Worm (Caenorhabditis elegans) whole organism, young adult: ENCODE results near the gene str-262.

Experiments
- B0019.2 ChIP-seq: fragments of 200-800 bp; sonication (Bioruptor generic); conservative IDR thresholded peaks from 2 replicates; pipeline ENCODE4 v1.3.6; 2022; ENCODE audit warnings: missing genetic modification reagents, missing genetic modification characterization, missing compliant biosample characterization
- B0336.3 ChIP-seq: fragments of 200-800 bp; sonication (Bioruptor generic); IDR thresholded peaks from 2 replicates; pipeline ENCODE4 v1.3.6; 2022; ENCODE audit warnings: missing genetic modification characterization, missing compliant biosample characterization
- F10E7.11 ChIP-seq: sonication (generic microtip); optimal IDR thresholded peaks from 2 replicates; lab custom pipeline; 2017; ENCODE audit warnings: mild to moderate bottlenecking, missing genetic modification characterization, moderate library complexity, missing compliant biosample characterization
- F22D6.2 ChIP-seq: sonication (generic microtip); optimal IDR thresholded peaks from 2 replicates; lab custom pipeline; 2016; ENCODE audit warnings: mild to moderate bottlenecking, missing genetic modification characterization, missing compliant biosample characterization
- F37B4.10 ChIP-seq: fragments of 200-800 bp; sonication (Bioruptor generic); IDR thresholded peaks from 2 replicates; pipeline ENCODE4 v1.3.6; 2022; ENCODE audit warnings: missing genetic modification characterization, missing compliant biosample characterization
- F39B2.1 ChIP-seq: fragments of 200-800 bp; sonication (Bioruptor generic); IDR thresholded peaks from 2 replicates; pipeline ENCODE4 v1.3.6; 2022; ENCODE audit warnings: missing genetic modification reagents, missing genetic modification characterization, missing compliant biosample characterization
- F49E8.2 ChIP-seq: sonication (generic microtip); optimal IDR thresholded peaks from 3 replicates; lab custom pipeline; 2017; ENCODE audit warnings: missing genetic modification characterization, mild to moderate bottlenecking, missing compliant biosample characterization, antibody characterized with exemption, moderate library complexity; ENCODE audit not compliant: insufficient read depth
- F57C9.4 ChIP-seq: sonication (generic microtip); optimal IDR thresholded peaks from 2 replicates; lab custom pipeline; 2017; ENCODE audit warnings: mild to moderate bottlenecking, missing genetic modification characterization, missing compliant biosample characterization
- Y79H2A.3 ChIP-seq: fragments of 200-800 bp; sonication (Bioruptor generic); conservative IDR thresholded peaks from 2 replicates; pipeline ENCODE4 v1.3.6; 2022; ENCODE audit warnings: missing genetic modification reagents, missing genetic modification characterization, missing compliant biosample characterization
- ZK185.1 ChIP-seq: sonication (generic microtip); optimal IDR thresholded peaks from 2 replicates; lab custom pipeline; 2016; ENCODE audit warnings: mild to moderate bottlenecking, missing genetic modification characterization, missing compliant biosample characterization; ENCODE audit not compliant: poor library complexity, severe bottlenecking
- attf-5 ChIP-seq: fragments of 200-800 bp; sonication (Bioruptor generic); optimal IDR thresholded peaks from 2 replicates; lab custom pipeline; 2018; ENCODE audit warnings: mild to moderate bottlenecking, missing genetic modification characterization, missing compliant biosample characterization
- attf-6 ChIP-seq: fragments of 200-800 bp; sonication (Bioruptor generic); IDR thresholded peaks from 2 replicates; pipeline ENCODE4 v1.3.6; 2022; ENCODE audit warnings: missing genetic modification reagents, missing genetic modification characterization, missing compliant biosample characterization
- ccch-3 ChIP-seq: fragments of 200-800 bp; sonication (Bioruptor generic); optimal IDR thresholded peaks from 2 replicates; lab custom pipeline; 2018; ENCODE audit warnings: mild to moderate bottlenecking, missing genetic modification characterization, missing compliant biosample characterization
- cebp-2 ChIP-seq: fragments of 200-800 bp; sonication (Bioruptor generic); IDR thresholded peaks from 2 replicates; pipeline ENCODE4 v1.3.6; 2022; ENCODE audit warnings: missing genetic modification characterization, missing compliant biosample characterization
- ceh-27 ChIP-seq: fragments of 200-800 bp; sonication (Bioruptor generic); optimal IDR thresholded peaks from 2 replicates; lab custom pipeline; 2018; ENCODE audit warnings: mild to moderate bottlenecking, missing genetic modification characterization, moderate library complexity, missing compliant biosample characterization
- dpl-1 ChIP-seq: fragments of 150-350 bp; optimal IDR thresholded peaks from 2 replicates; lab custom pipeline; 2014; ENCODE audit warnings: missing biosample characterization, missing genetic modification reagents, missing genetic modification characterization
- efl-1 ChIP-seq: fragments of 150-350 bp; optimal IDR thresholded peaks from 2 replicates; lab custom pipeline; 2014; ENCODE audit warnings: missing biosample characterization, missing genetic modification reagents, missing genetic modification characterization
- ets-4 ChIP-seq: fragments of 200-800 bp; sonication (Bioruptor generic); optimal IDR thresholded peaks from 2 replicates; lab custom pipeline; 2018; ENCODE audit warnings: mild to moderate bottlenecking, missing genetic modification characterization, missing compliant biosample characterization
- fkh-3 ChIP-seq: sonication (generic microtip); optimal IDR thresholded peaks from 2 replicates; lab custom pipeline; 2016; ENCODE audit warnings: mild to moderate bottlenecking, missing genetic modification characterization, missing compliant biosample characterization
- him-1 ChIP-seq: sonication (generic microtip); optimal IDR thresholded peaks from 2 replicates; lab custom pipeline; 2016; ENCODE audit warnings: missing genotype, missing genetic modification reagents, missing genetic modification characterization, missing compliant biosample characterization
- hlh-12 ChIP-seq: sonication (generic microtip); optimal IDR thresholded peaks from 2 replicates; lab custom pipeline; 2016; ENCODE audit warnings: missing genetic modification characterization, missing compliant biosample characterization
- hlh-26 ChIP-seq: fragments of 200-800 bp; sonication (Bioruptor generic); conservative IDR thresholded peaks from 2 replicates; pipeline ENCODE4 v1.3.6; 2022; ENCODE audit warnings: missing genetic modification reagents, missing genetic modification characterization, missing compliant biosample characterization
- hmg-1.2 ChIP-seq: fragments of 200-800 bp; sonication (Bioruptor generic); IDR thresholded peaks from 2 replicates; pipeline ENCODE4 v1.3.6; 2022; ENCODE audit warnings: missing genetic modification reagents, missing genetic modification characterization, missing compliant biosample characterization
- hmg-20 ChIP-seq: fragments of 200-800 bp; sonication (Bioruptor generic); IDR thresholded peaks from 2 replicates; pipeline ENCODE4 v1.3.6; 2022; ENCODE audit warnings: missing genetic modification reagents, missing genetic modification characterization, missing compliant biosample characterization
- hrde-1 ChIP-seq: sonication (generic microtip); optimal IDR thresholded peaks from 2 replicates; lab custom pipeline; 2016; ENCODE audit warnings: missing genetic modification characterization, mild to moderate bottlenecking, missing compliant biosample characterization, moderate library complexity, missing genotype, missing genetic modification reagents, borderline replicate concordance
- hsf-1 ChIP-seq: fragments of 200-800 bp; sonication (Bioruptor generic); IDR thresholded peaks from 2 replicates; pipeline ENCODE4 v1.3.6; 2022; ENCODE audit warnings: missing genetic modification reagents, missing genetic modification characterization, missing compliant biosample characterization
- let-526 ChIP-seq: fragments of 200-800 bp; sonication (Bioruptor generic); IDR thresholded peaks from 2 replicates; pipeline ENCODE4 v1.3.6; 2022; ENCODE audit warnings: missing genetic modification reagents, missing genetic modification characterization, missing compliant biosample characterization
- lin-35 ChIP-seq, 3 experiments: fragments of 150-350 bp in 2 of 3; sonication (generic microtip) in 1 of 3; optimal IDR thresholded peaks; 2 replicates each; lab custom pipeline; 2014 to 2018; ENCODE audit warnings: missing biosample characterization in 3 of 3, missing genetic modification characterization in 3 of 3, missing genetic modification reagents in 3 of 3
- lin-54 ChIP-seq: fragments of 200-800 bp; sonication (Bioruptor generic); optimal IDR thresholded peaks from 2 replicates; lab custom pipeline; 2018; ENCODE audit warnings: mild to moderate bottlenecking, missing genetic modification characterization, missing compliant biosample characterization
- lsl-1 ChIP-seq: fragments of 200-800 bp; sonication (Bioruptor generic); optimal IDR thresholded peaks from 2 replicates; lab custom pipeline; 2018; ENCODE audit warnings: mild to moderate bottlenecking, missing genetic modification characterization, moderate library complexity, missing compliant biosample characterization
- madf-3 ChIP-seq: fragments of 200-800 bp; sonication (Bioruptor generic); IDR thresholded peaks from 2 replicates; pipeline ENCODE4 v1.3.6; 2022; ENCODE audit warnings: missing genetic modification reagents, missing genetic modification characterization, missing compliant biosample characterization
- madf-6 ChIP-seq: fragments of 200-800 bp; sonication (Bioruptor generic); IDR thresholded peaks from 2 replicates; pipeline ENCODE4 v1.3.6; 2022; ENCODE audit warnings: missing genetic modification reagents, missing genetic modification characterization, missing compliant biosample characterization
- mes-4 ChIP-seq: sonication (generic microtip); optimal IDR thresholded peaks from 2 replicates; lab custom pipeline; 2016; ENCODE audit warnings: missing genotype, missing genetic modification characterization, missing compliant biosample characterization
- nfya-1 ChIP-seq: sonication (generic microtip); optimal IDR thresholded peaks from 2 replicates; lab custom pipeline; 2017; ENCODE audit warnings: antibody characterized with exemption, missing compliant biosample characterization, missing genetic modification characterization, borderline replicate concordance; ENCODE audit not compliant: insufficient read depth
- nfya-2 ChIP-seq: fragments of 200-800 bp; sonication (Bioruptor generic); IDR thresholded peaks from 2 replicates; pipeline ENCODE4 v1.3.6; 2022; ENCODE audit warnings: missing genetic modification reagents, missing genetic modification characterization, missing compliant biosample characterization
- nhr-120 ChIP-seq: fragments of 200-800 bp; sonication (Bioruptor generic); IDR thresholded peaks from 2 replicates; pipeline ENCODE4 v1.3.6; 2022; ENCODE audit warnings: missing genetic modification characterization, missing compliant biosample characterization
- pbrm-1 ChIP-seq: fragments of 200-800 bp; sonication (Bioruptor generic); IDR thresholded peaks from 2 replicates; pipeline ENCODE4 v1.3.6; 2022; ENCODE audit warnings: missing genetic modification reagents, missing genetic modification characterization, missing compliant biosample characterization
- rcor-1 ChIP-seq: fragments of 200-800 bp; sonication (Bioruptor generic); IDR thresholded peaks from 2 replicates; pipeline ENCODE4 v1.3.6; 2022; ENCODE audit warnings: missing genetic modification reagents, missing genetic modification characterization, missing compliant biosample characterization
- rpc-1 ChIP-seq, 2 experiments: fragments of 150-350 bp in 1 of 2; sonication (generic microtip) in 1 of 2; optimal IDR thresholded peaks; 2 replicates each; lab custom pipeline; 2014 to 2018; ENCODE audit warnings: missing biosample characterization in 1 of 2, missing genetic modification characterization in 1 of 2, missing genetic modification reagents in 1 of 2, missing genotype in 1 of 2
- somi-1 ChIP-seq: fragments of 200-800 bp; sonication (Bioruptor generic); optimal IDR thresholded peaks from 2 replicates; lab custom pipeline; 2018; ENCODE audit warnings: mild to moderate bottlenecking, missing genetic modification characterization, missing compliant biosample characterization
- tbp1 ChIP-seq: fragments of 200-800 bp; sonication (Bioruptor generic); optimal IDR thresholded peaks from 2 replicates; lab custom pipeline; 2018; ENCODE audit warnings: mild to moderate bottlenecking, missing genetic modification characterization, missing compliant biosample characterization
- tlf-1 ChIP-seq: fragments of 200-800 bp; sonication (Bioruptor generic); optimal IDR thresholded peaks from 2 replicates; lab custom pipeline; 2018; ENCODE audit warnings: mild to moderate bottlenecking, missing genetic modification characterization, missing compliant biosample characterization
- unc-62 ChIP-seq: fragments of 150-350 bp; optimal IDR thresholded peaks from 2 replicates; lab custom pipeline; 2014; ENCODE audit warnings: missing biosample characterization, missing genetic modification reagents, missing genetic modification characterization
- ztf-25 ChIP-seq: fragments of 200-800 bp; sonication (Bioruptor generic); IDR thresholded peaks from 2 replicates; pipeline ENCODE4 v1.3.6; 2022; ENCODE audit warnings: missing genetic modification reagents, missing genetic modification characterization, missing compliant biosample characterization
- ztf-3 ChIP-seq: fragments of 200-800 bp; sonication (Bioruptor generic); optimal IDR thresholded peaks from 2 replicates; lab custom pipeline; 2018; ENCODE audit warnings: mild to moderate bottlenecking, missing genetic modification characterization, missing compliant biosample characterization
- ztf-6 ChIP-seq: fragments of 200-800 bp; sonication (Bioruptor generic); IDR thresholded peaks from 2 replicates; pipeline ENCODE4 v1.3.6; 2022; ENCODE audit warnings: missing genetic modification reagents, missing genetic modification characterization, missing compliant biosample characterization

The str-262 gene

DNA sequence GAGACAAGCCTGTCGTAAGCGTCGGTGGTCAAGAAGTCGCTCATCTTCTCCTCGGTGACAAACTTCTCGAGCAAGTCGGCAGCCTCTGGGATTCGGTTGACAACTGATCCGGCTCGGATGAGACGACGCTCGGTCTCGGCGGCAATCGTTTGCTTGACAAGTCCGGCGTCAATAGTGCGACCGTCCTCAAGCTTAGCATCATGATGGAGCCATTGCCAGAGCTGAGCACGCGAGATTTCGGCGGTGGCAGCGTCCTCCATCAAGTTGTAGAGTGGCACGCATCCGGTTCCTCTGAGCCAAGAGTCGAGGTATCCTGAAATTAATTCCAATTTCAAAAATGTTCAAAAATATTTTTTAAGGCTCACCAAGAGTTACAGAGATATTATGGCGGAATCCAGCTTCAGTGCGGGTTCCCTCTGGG, 28.1 kb downstream of the str-262 start (continued):
- no peak for TF ChIP-seq hlh-26
- TF ChIP-seq nfya-2 (GFP tag; lab: Robert Waterston, UW), result no peak
- no peak for TF ChIP-seq tlf-1 (GFP tag; lab: Kevin White, UChicago)
- no peak for TF ChIP-seq rpc-1 (optimal IDR thresholded peaks at IDR 0.05; lab: Kevin White, UChicago)
- TF ChIP-seq rpc-1 (tag; optimal IDR thresholded peaks at IDR 0.05; lab: Kevin White, UChicago), result no peak
- TF ChIP-seq ztf-6 (GFP tag; lab: Robert Waterston, UW), result no peak
- no peak for TF ChIP-seq attf-6 (GFP tag; lab: Robert Waterston, UW)
- no peak for TF ChIP-seq lsl-1 (GFP tag; lab: Kevin White, UChicago)
- no peak for TF ChIP-seq F39B2.1
- no peak for TF ChIP-seq attf-5 (GFP tag; lab: Kevin White, UChicago)
- peak; percentile 6 for TF ChIP-seq B0336.3 (GFP tag; lab: Robert Waterston, UW)
- TF ChIP-seq nfya-1 (tag; lab: Kevin White, UChicago), result no peak
- peak in 1 of 3 experiments; percentile 43 for TF ChIP-seq lin-35 (GFP tag; optimal IDR thresholded peaks at IDR 0.05; lab: Kevin White, UChicago)
- no peak for TF ChIP-seq F49E8.2 (tag; lab: Kevin White, UChicago)

DNA sequence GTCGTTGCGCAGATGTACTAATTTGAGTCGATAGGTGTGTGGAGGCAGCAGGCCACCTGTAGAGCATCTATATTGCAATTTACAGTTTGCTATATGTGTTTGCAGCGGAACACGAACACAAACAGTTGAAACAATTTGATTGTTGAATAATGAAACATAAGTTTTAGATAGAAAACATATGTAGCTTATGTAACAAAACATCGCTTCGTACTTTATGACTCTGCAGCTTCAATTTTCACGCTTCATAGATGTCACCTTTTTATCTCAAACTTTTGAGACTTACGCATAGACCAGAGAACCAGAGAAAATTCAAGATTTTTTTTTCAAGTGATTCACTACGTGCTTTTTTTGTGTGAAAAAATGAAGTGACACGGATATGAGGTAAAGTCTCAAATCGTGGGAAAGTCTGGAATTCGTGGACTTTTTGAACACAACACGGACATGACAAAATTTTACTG, 28.7 kb downstream of the str-262 start, which contains the start of gene fbxb-72:
Gene fbxb-72 (minus strand): TSS at position 58 of the 458 bp plus-strand sequence.
- peak; percentile 52 for TF ChIP-seq pbrm-1 (GFP tag; lab: Robert Waterston, UW)
- peak; percentile 51 for TF ChIP-seq tbp1
- no peak for TF ChIP-seq dpl-1 (GFP tag; lab: Kevin White, UChicago)
- no peak for TF ChIP-seq fkh-3
- 0 out of 2 replicates have a peak, but pooled peaks have one; percentile 59 for TF ChIP-seq nhr-120 (GFP tag; lab: Robert Waterston, UW)
- TF ChIP-seq F57C9.4 (tag; lab: Kevin White, UChicago), result peak; percentile 85
- TF ChIP-seq rpc-1 (optimal IDR thresholded peaks at IDR 0.05; lab: Kevin White, UChicago), result no peak
- no peak for TF ChIP-seq rpc-1 (tag; optimal IDR thresholded peaks at IDR 0.05; lab: Kevin White, UChicago)
- TF ChIP-seq rcor-1 (GFP tag; lab: Robert Waterston, UW), result no peak
- peak; percentile 50 for TF ChIP-seq hmg-1.2 (GFP tag; lab: Robert Waterston, UW)
- no peak for TF ChIP-seq lsl-1 (GFP tag; lab: Kevin White, UChicago)
- TF ChIP-seq ztf-25, result no peak
- no peak for TF ChIP-seq F49E8.2 (tag; lab: Kevin White, UChicago)
- peak; percentile 23; the same call in 1 of the 2 replicates for TF ChIP-seq hsf-1 (GFP tag; lab: Robert Waterston, UW)
- TF ChIP-seq unc-62 (GFP tag; lab: Kevin White, UChicago), result no peak
- TF ChIP-seq him-1 (tag; lab: Kevin White, UChicago), result no peak
- TF ChIP-seq lin-54 (GFP tag; lab: Kevin White, UChicago), result no peak
- no peak for TF ChIP-seq F10E7.11 (tag; lab: Kevin White, UChicago)
- no peak for TF ChIP-seq ztf-3 (GFP tag; lab: Kevin White, UChicago)
- TF ChIP-seq ccch-3 (GFP tag; lab: Kevin White, UChicago), result no peak
- no peak for TF ChIP-seq ets-4 (GFP tag; lab: Kevin White, UChicago)
- TF ChIP-seq madf-6, result no peak
- TF ChIP-seq Y79H2A.3 (GFP tag; lab: Robert Waterston, UW), result peak; percentile 85
- no peak for TF ChIP-seq hlh-12 (tag; lab: Kevin White, UChicago)
- no peak for TF ChIP-seq cebp-2 (GFP tag; lab: Robert Waterston, UW)
- 0 out of 2 replicates have a peak, but pooled peaks have one; percentile 11 for TF ChIP-seq let-526
- TF ChIP-seq hrde-1 (tag; lab: Kevin White, UChicago), result no peak
- TF ChIP-seq hmg-20 (GFP tag; lab: Robert Waterston, UW), result 0 out of 2 replicates have a peak, but pooled peaks have one; percentile 3
- TF ChIP-seq ceh-27 (GFP tag; lab: Kevin White, UChicago), result peak; percentile 22
- TF ChIP-seq F37B4.10 (GFP tag; lab: Robert Waterston, UW), result no peak
- TF ChIP-seq ZK185.1 (tag; lab: Kevin White, UChicago), result peak; percentile 95
- TF ChIP-seq madf-3 (GFP tag; lab: Robert Waterston, UW), result 0 out of 2 replicates have a peak, but pooled peaks have one; percentile 9
- peak; percentile 73 for TF ChIP-seq somi-1
- no peak for TF ChIP-seq efl-1 (GFP tag; lab: Kevin White, UChicago)
- TF ChIP-seq B0019.2, result no peak
- no peak for TF ChIP-seq hlh-26
- TF ChIP-seq mes-4 (tag; lab: Kevin White, UChicago), result no peak
- TF ChIP-seq F22D6.2 (tag; lab: Kevin White, UChicago), result peak; percentile 85
